Fruit fly (Drosophila melanogaster) Kc167 (cell line): ENCODE results near the gene CG32706.
"Not testable (repeated sequence)": the region's sequence is repeated elsewhere in the genome, so short reads cannot be mapped to it uniquely, and the experiment has no call there.

Source experiments
- Myc ChIP-seq: fragments of >200 bp; optimal IDR thresholded peaks from 2 replicates; lab custom pipeline; 2017; ENCODE audit warnings: missing external identifiers
- Sin3A ChIP-seq: fragments of >200 bp; optimal IDR thresholded peaks from 2 replicates; lab custom pipeline; 2018; ENCODE audit warnings: missing external identifiers
- h ChIP-seq: fragments of >200 bp; optimal IDR thresholded peaks from 3 replicates; lab custom pipeline; 2018; ENCODE audit warnings: missing external identifiers
- insv ChIP-seq: fragments of >200 bp; optimal IDR thresholded peaks from 3 replicates; lab custom pipeline; 2018; ENCODE audit warnings: missing external identifiers
- psq ChIP-seq: fragments of >200 bp; optimal IDR thresholded peaks from 2 replicates; lab custom pipeline; 2017; ENCODE audit warnings: missing external identifiers
- ttk ChIP-seq: sonication (Bioruptor generic); optimal IDR thresholded peaks from 2 replicates; lab custom pipeline; 2017; ENCODE audit warnings: missing external identifiers

Gene CG32706

dm6 chrX:9086702-9087179 lies at the start of gene CG32706:
Gene CG32706, plus strand, starts transcription at chrX:9087129.
- not testable (repeated sequence) for TF ChIP-seq h (lab: Kevin White, UChicago); insv (lab: Kevin White, UChicago); Myc

dm6 chrX:9038778-9039177 lies 48.2 kb upstream of the CG32706 start:
- TF ChIP-seq Myc (no peak), Sin3A (lab: Kevin White, UChicago) (no peak), psq (lab: Kevin White, UChicago) (no peak), insv (lab: Kevin White, UChicago) (no peak), h (lab: Kevin White, UChicago) (no peak), ttk (lab: Kevin White, UChicago) (no peak)

dm6 chrX:9040855-9041254 lies 46.1 kb upstream of the CG32706 start:
- TF ChIP-seq h (lab: Kevin White, UChicago) = no peak
- no peak for TF ChIP-seq Sin3A (lab: Kevin White, UChicago)
- TF ChIP-seq insv (lab: Kevin White, UChicago) = no peak
- TF ChIP-seq ttk (lab: Kevin White, UChicago) = no peak
- TF ChIP-seq psq (lab: Kevin White, UChicago) = no peak
- TF ChIP-seq Myc = no peak

- TF ChIP-seq psq (lab: Kevin White, UChicago) (no peak), ttk (lab: Kevin White, UChicago) (no peak), Myc (no peak), Sin3A (lab: Kevin White, UChicago) (no peak), insv (lab: Kevin White, UChicago) (no peak), h (lab: Kevin White, UChicago) (no peak)
These were observed 45.0 kb upstream of the CG32706 start for dm6 chrX:9041789-9042456.

dm6 chrX:9042457-9043045 lies 44.4 kb upstream of the CG32706 start:
- TF ChIP-seq Sin3A (lab: Kevin White, UChicago) = no peak
- TF ChIP-seq Myc = no peak
- TF ChIP-seq h (lab: Kevin White, UChicago) = no peak
- TF ChIP-seq psq (lab: Kevin White, UChicago) = no peak
- no peak for TF ChIP-seq insv (lab: Kevin White, UChicago)
- no peak for TF ChIP-seq ttk (lab: Kevin White, UChicago)

dm6 chrX:9043711-9044505 lies 43.0 kb upstream of the CG32706 start:
- no peak for TF ChIP-seq h (lab: Kevin White, UChicago)
- TF ChIP-seq psq (lab: Kevin White, UChicago) = no peak
- no peak for TF ChIP-seq ttk (lab: Kevin White, UChicago)
- no peak for TF ChIP-seq Sin3A (lab: Kevin White, UChicago)

- TF ChIP-seq Myc = no peak
- no peak for TF ChIP-seq psq (lab: Kevin White, UChicago)
- no peak for TF ChIP-seq ttk (lab: Kevin White, UChicago)
- no peak for TF ChIP-seq insv (lab: Kevin White, UChicago)
- no peak for TF ChIP-seq Sin3A (lab: Kevin White, UChicago)
- TF ChIP-seq h (lab: Kevin White, UChicago) = no peak
These were observed 42.1 kb upstream of the CG32706 start for dm6 chrX:9044857-9045256.

dm6 chrX:9046383-9046941 lies 40.5 kb upstream of the CG32706 start:
- TF ChIP-seq Sin3A (lab: Kevin White, UChicago) (no peak), insv (lab: Kevin White, UChicago) (no peak), h (lab: Kevin White, UChicago) (no peak), psq (lab: Kevin White, UChicago) (no peak), ttk (lab: Kevin White, UChicago) (no peak)

- TF ChIP-seq Sin3A (lab: Kevin White, UChicago) (no peak), psq (lab: Kevin White, UChicago) (no peak), h (lab: Kevin White, UChicago) (no peak), insv (lab: Kevin White, UChicago) (no peak), Myc (no peak), ttk (lab: Kevin White, UChicago) (no peak)
These were observed 39.9 kb upstream of the CG32706 start for dm6 chrX:9046986-9047385.

- TF ChIP-seq Myc (no peak), ttk (lab: Kevin White, UChicago) (no peak), psq (lab: Kevin White, UChicago) (no peak), h (lab: Kevin White, UChicago) (no peak), insv (lab: Kevin White, UChicago) (no peak), Sin3A (lab: Kevin White, UChicago) (no peak)
These were observed 39.1 kb upstream of the CG32706 start for dm6 chrX:9047725-9048384.

- no peak for TF ChIP-seq Myc
- no peak for TF ChIP-seq Sin3A (lab: Kevin White, UChicago)
- TF ChIP-seq h (lab: Kevin White, UChicago) = no peak
- no peak for TF ChIP-seq insv (lab: Kevin White, UChicago)
- TF ChIP-seq psq (lab: Kevin White, UChicago) = no peak
- no peak for TF ChIP-seq ttk (lab: Kevin White, UChicago)
These were observed 38.6 kb upstream of the CG32706 start for dm6 chrX:9048385-9048750.
